Worm (Caenorhabditis elegans) whole organism, L3 larva: ENCODE measurements around the gene cwc-15.
"Not testable (repeated sequence)": the region's sequence is repeated elsewhere in the genome, so short reads cannot be mapped to it uniquely, and the experiment has no call there.

Source experiments
- R02D3.7 ChIP-seq: fragments of 150-350 bp; optimal IDR thresholded peaks from 2 replicates; lab custom pipeline; 2014; ENCODE audit warnings: missing biosample characterization, missing genetic modification characterization
- ZK546.5 ChIP-seq: sonication (generic microtip); optimal IDR thresholded peaks from 2 replicates; lab custom pipeline; 2017; ENCODE audit warnings: missing biosample characterization, missing genetic modification characterization
- aly-2 ChIP-seq: fragments of 150-350 bp; optimal IDR thresholded peaks from 2 replicates; lab custom pipeline; 2014; ENCODE audit warnings: missing biosample characterization, missing genetic modification characterization
- ama-1 ChIP-seq: fragments of 150-350 bp; optimal IDR thresholded peaks from 2 replicates; lab custom pipeline; 2018
- ceh-16 ChIP-seq: sonication (generic microtip); optimal IDR thresholded peaks from 2 replicates; lab custom pipeline; 2017; ENCODE audit warnings: missing biosample characterization, missing genetic modification characterization
- ceh-28 ChIP-seq: fragments of 150-350 bp; optimal IDR thresholded peaks from 2 replicates; lab custom pipeline; 2014; ENCODE audit warnings: missing biosample characterization, missing genetic modification reagents, missing genetic modification characterization
- ceh-9 ChIP-seq: sonication (generic microtip); optimal IDR thresholded peaks from 2 replicates; lab custom pipeline; 2018; ENCODE audit warnings: missing biosample characterization, missing genetic modification characterization
- egl-27 ChIP-seq: sonication (generic microtip); optimal IDR thresholded peaks from 4 replicates; lab custom pipeline; 2017; ENCODE audit warnings: missing biosample characterization, missing genetic modification reagents, missing genetic modification characterization
- elt-1 ChIP-seq: fragments of 150-350 bp; optimal IDR thresholded peaks from 2 replicates; lab custom pipeline; 2014; ENCODE audit warnings: missing biosample characterization, missing genetic modification characterization
- elt-2 ChIP-seq: sonication (generic microtip); optimal IDR thresholded peaks from 2 replicates; lab custom pipeline; 2016; ENCODE audit warnings: missing genetic modification reagents, mild to moderate bottlenecking, missing genetic modification characterization, missing compliant biosample characterization
- elt-3 ChIP-seq, 3 experiments: fragments of 150-350 bp in 1 of 3; sonication (generic microtip) in 2 of 3; optimal IDR thresholded peaks; 2 replicates in 2 of 3; 4 replicates in 1 of 3; lab custom pipeline; 2014 to 2017; ENCODE audit warnings: missing biosample characterization in 3 of 3, missing genetic modification characterization in 3 of 3
- eor-1 ChIP-seq, 2 experiments: fragments of 150-350 bp; optimal IDR thresholded peaks; 2 replicates each; lab custom pipeline; 2014 to 2018; ENCODE audit warnings: missing biosample characterization in 2 of 2, missing genetic modification characterization in 2 of 2
- fkh-2 ChIP-seq: fragments of 150-350 bp; optimal IDR thresholded peaks from 2 replicates; lab custom pipeline; 2014; ENCODE audit warnings: missing biosample characterization, missing genetic modification reagents, missing genetic modification characterization
- fos-1 ChIP-seq: fragments of 150-350 bp; optimal IDR thresholded peaks from 2 replicates; lab custom pipeline; 2014; ENCODE audit warnings: missing biosample characterization, missing genetic modification characterization
- hmg-11 ChIP-seq: sonication (generic microtip); optimal IDR thresholded peaks from 2 replicates; lab custom pipeline; 2016; ENCODE audit warnings: missing genetic modification characterization, missing compliant biosample characterization
- jun-1 ChIP-seq: fragments of 150-350 bp; optimal IDR thresholded peaks from 2 replicates; lab custom pipeline; 2014; ENCODE audit warnings: missing biosample characterization, missing genetic modification reagents, missing genetic modification characterization
- lin-15B ChIP-seq: fragments of 150-350 bp; optimal IDR thresholded peaks from 2 replicates; lab custom pipeline; 2014; ENCODE audit warnings: missing biosample characterization, missing genetic modification characterization
- lin-39 ChIP-seq: fragments of 150-350 bp; optimal IDR thresholded peaks from 2 replicates; lab custom pipeline; 2018; ENCODE audit warnings: missing biosample characterization, missing genetic modification reagents, missing genetic modification characterization
- lsy-12 ChIP-seq: sonication (generic microtip); optimal IDR thresholded peaks from 2 replicates; lab custom pipeline; 2016; ENCODE audit warnings: mild to moderate bottlenecking, missing genetic modification characterization, missing compliant biosample characterization
- mdl-1 ChIP-seq: fragments of 150-350 bp; optimal IDR thresholded peaks from 2 replicates; lab custom pipeline; 2014; ENCODE audit warnings: missing biosample characterization, missing genetic modification characterization
- mml-1 ChIP-seq: fragments of 150-350 bp; sonication (generic microtip); optimal IDR thresholded peaks from 3 replicates; lab custom pipeline; 2014; ENCODE audit warnings: missing biosample characterization, missing genetic modification characterization
- nfya-1 ChIP-seq: sonication (generic microtip); optimal IDR thresholded peaks from 2 replicates; lab custom pipeline; 2017; ENCODE audit warnings: missing genetic modification characterization, mild to moderate bottlenecking, missing compliant biosample characterization, antibody characterized with exemption, moderate library complexity; ENCODE audit not compliant: insufficient read depth
- nhr-11 ChIP-seq: fragments of 150-350 bp; optimal IDR thresholded peaks from 2 replicates; lab custom pipeline; 2014; ENCODE audit warnings: missing biosample characterization, missing genetic modification characterization
- nhr-12 ChIP-seq: fragments of 150-350 bp; optimal IDR thresholded peaks from 2 replicates; lab custom pipeline; 2014; ENCODE audit warnings: missing biosample characterization, missing genetic modification characterization
- nhr-23 ChIP-seq: fragments of 150-350 bp; optimal IDR thresholded peaks from 2 replicates; lab custom pipeline; 2014; ENCODE audit warnings: missing biosample characterization, missing genetic modification reagents, missing genetic modification characterization
- nhr-237 ChIP-seq: fragments of 150-350 bp; optimal IDR thresholded peaks from 2 replicates; lab custom pipeline; 2014; ENCODE audit warnings: missing biosample characterization, missing genetic modification characterization
- nhr-25 ChIP-seq: sonication (generic microtip); optimal IDR thresholded peaks from 2 replicates; lab custom pipeline; 2017; ENCODE audit warnings: missing biosample characterization, missing genetic modification characterization
- nhr-28 ChIP-seq: fragments of 150-350 bp; optimal IDR thresholded peaks from 2 replicates; lab custom pipeline; 2014; ENCODE audit warnings: missing biosample characterization, missing genetic modification characterization
- nhr-43 ChIP-seq: sonication (generic microtip); optimal IDR thresholded peaks from 2 replicates; lab custom pipeline; 2016; ENCODE audit warnings: mild to moderate bottlenecking, missing genetic modification characterization, missing compliant biosample characterization; ENCODE audit not compliant: poor library complexity, severe bottlenecking
- nhr-76 ChIP-seq: fragments of 150-350 bp; sonication (generic microtip); optimal IDR thresholded peaks from 5 replicates; lab custom pipeline; 2014; ENCODE audit warnings: missing biosample characterization, missing genetic modification characterization
- nhr-77 ChIP-seq: fragments of 150-350 bp; optimal IDR thresholded peaks from 2 replicates; lab custom pipeline; 2014; ENCODE audit warnings: missing biosample characterization, missing genetic modification characterization
- pha-4 ChIP-seq: fragments of 150-350 bp; optimal IDR thresholded peaks from 2 replicates; lab custom pipeline; 2014; ENCODE audit warnings: missing biosample characterization, missing genetic modification reagents, missing genetic modification characterization
- pqm-1 ChIP-seq: fragments of 150-350 bp; optimal IDR thresholded peaks from 2 replicates; lab custom pipeline; 2017; ENCODE audit warnings: missing biosample characterization, missing genetic modification characterization, inconsistent platforms
- skn-1 ChIP-seq: fragments of 150-350 bp; optimal IDR thresholded peaks from 2 replicates; lab custom pipeline; 2014; ENCODE audit warnings: missing biosample characterization, missing genetic modification characterization
- snpc-4 ChIP-seq: fragments of 150-350 bp; optimal IDR thresholded peaks from 2 replicates; lab custom pipeline; 2014; ENCODE audit warnings: missing biosample characterization, missing genetic modification characterization
- unc-39 ChIP-seq: sonication (generic microtip); optimal IDR thresholded peaks from 4 replicates; lab custom pipeline; 2017; ENCODE audit warnings: missing biosample characterization, missing genetic modification characterization
- zag-1 ChIP-seq: fragments of 150-350 bp; optimal IDR thresholded peaks from 2 replicates; lab custom pipeline; 2014; ENCODE audit warnings: missing biosample characterization, missing genetic modification characterization

The cwc-15 gene

ce11 chrV:15988074-15988473 lies 35.1 kb upstream of the cwc-15 start, which contains the start of gene F36G9.15:
Gene F36G9.15 (minus strand): TSS chrV:15988174.
- no peak for TF ChIP-seq elt-3 (tag; optimal IDR thresholded peaks at IDR 0.05; lab: Kevin White, UChicago)
- no peak for TF ChIP-seq egl-27 (tag; lab: Kevin White, UChicago)
- no peak for TF ChIP-seq lsy-12 (tag; lab: Kevin White, UChicago)
- no peak for TF ChIP-seq nhr-237 (tag; lab: Kevin White, UChicago)
- no peak for TF ChIP-seq nhr-28 (tag; lab: Kevin White, UChicago)
- TF ChIP-seq ceh-16, result no peak
- no peak for TF ChIP-seq ceh-9
- TF ChIP-seq mml-1, result no peak
- no peak for TF ChIP-seq nhr-11 (tag; lab: Kevin White, UChicago)

- TF ChIP-seq elt-3 (tag; optimal IDR thresholded peaks at IDR 0.05; lab: Kevin White, UChicago); elt-1 (tag; lab: Kevin White, UChicago); R02D3.7 (tag; lab: Kevin White, UChicago): not testable (repeated sequence)
These were observed 31.3 kb upstream of the cwc-15 start, which contains the start of gene C06C6.7 for ce11 chrV:15991850-15992249. Gene C06C6.7 (plus strand): TSS chrV:15992150.

- TF ChIP-seq lin-15B (no peak), ama-1 (lab: Kevin White, UChicago) (no peak), elt-3 (tag; optimal IDR thresholded peaks at IDR 0.05; lab: Kevin White, UChicago) (no peak), zag-1 (tag; lab: Kevin White, UChicago) (no peak), nhr-28 (tag; lab: Kevin White, UChicago) (no peak), pqm-1 (tag; lab: Kevin White, UChicago) (no peak), mdl-1 (tag; lab: Kevin White, UChicago) (no peak), nhr-76 (tag; lab: Kevin White, UChicago) (no peak)
These were observed 26.4 kb upstream of the cwc-15 start, which contains the start of the genes C06C6.9 and C06C6.8 for ce11 chrV:15996655-15997186. Gene C06C6.9 (minus strand): TSS chrV:15996755. Gene C06C6.8 (plus strand): TSS chrV:15997136.

ce11 chrV:16000433-16000832 lies 22.7 kb upstream of the cwc-15 start, which contains the start of gene nhr-50:
Gene nhr-50 (minus strand): TSS chrV:16000631.
- TF ChIP-seq mdl-1 (tag; lab: Kevin White, UChicago) (peak; percentile 13), lsy-12 (tag; lab: Kevin White, UChicago) (no peak), pha-4 (tag; lab: Kevin White, UChicago) (peak; percentile 93), hmg-11 (no peak), fos-1 (tag; lab: Kevin White, UChicago) (peak; percentile 69), nhr-25 (tag; lab: Kevin White, UChicago) (peak; percentile 12), skn-1 (tag; lab: Kevin White, UChicago) (peak; percentile 13), jun-1 (tag; lab: Kevin White, UChicago) (peak; percentile 92), zag-1 (tag; lab: Kevin White, UChicago) (no peak), elt-2 (peak; percentile 80), nhr-23 (tag; lab: Kevin White, UChicago) (peak; percentile 55), pqm-1 (tag; lab: Kevin White, UChicago) (peak; percentile 84), ZK546.5 (tag; lab: Kevin White, UChicago) (no peak), ceh-28 (tag; lab: Kevin White, UChicago) (no peak), egl-27 (tag; lab: Kevin White, UChicago) (no peak), nhr-28 (tag; lab: Kevin White, UChicago) (no peak)

ce11 chrV:16002288-16002687 lies 20.9 kb upstream of the cwc-15 start, which contains the start of gene nhr-63:
Gene nhr-63 (plus strand): TSS chrV:16002588.
- TF ChIP-seq ceh-16 (no peak), zag-1 (tag; lab: Kevin White, UChicago) (no peak), nfya-1 (tag; lab: Kevin White, UChicago) (no peak), eor-1 (tag; optimal IDR thresholded peaks at IDR 0.05; lab: Kevin White, UChicago) (no peak), nhr-12 (no peak), nhr-77 (tag; lab: Kevin White, UChicago) (no peak), hmg-11 (no peak), aly-2 (tag; lab: Kevin White, UChicago) (no peak), ceh-9 (no peak), lin-15B (no peak), lin-39 (no peak), fkh-2 (no peak), nhr-43 (tag; lab: Kevin White, UChicago) (no peak), pha-4 (tag; lab: Kevin White, UChicago) (no peak), unc-39 (no peak), snpc-4 (tag; lab: Kevin White, UChicago) (no peak)
